Worm (Caenorhabditis elegans): ENCODE data around the gene F46C8.8.
A peak's percentile ranks its signal among the peaks of the same experiment; 100 is the strongest.

F46C8.8 gene

ce11 chrX:7569685-7570518 is 15.7 kb upstream of the F46C8.8 start, which contains the start of gene apy-1:
TSS of gene apy-1 (minus strand) at chrX:7569722.
- TF ChIP-seq tbx-37 (GFP tag; conservative IDR thresholded peaks at IDR 0.05) = peak; percentile 21; the same call in 1 of the 2 replicates
- TF ChIP-seq ceh-36 (tag; optimal IDR thresholded peaks at IDR 0.05) = no peak
- no peak for TF ChIP-seq B0310.2 (tag; optimal IDR thresholded peaks at IDR 0.05)

- TF ChIP-seq B0310.2 (tag; optimal IDR thresholded peaks at IDR 0.05) (no peak), hmbx-1 (tag; optimal IDR thresholded peaks at IDR 0.05) (no peak), tbx-37 (GFP tag; conservative IDR thresholded peaks at IDR 0.05) (no peak), tbx-11 (GFP tag; IDR thresholded peaks at IDR 0.05) (no peak), ceh-13 (GFP tag; optimal IDR thresholded peaks at IDR 0.05) (no peak)
These were observed 14.6 kb upstream of the F46C8.8 start for ce11 chrX:7568684-7569289.

- TF ChIP-seq aly-1 (tag; optimal IDR thresholded peaks at IDR 0.05) = no peak
- TF ChIP-seq ceh-13 (GFP tag; optimal IDR thresholded peaks at IDR 0.05) = no peak
- TF ChIP-seq tbx-37 (GFP tag; conservative IDR thresholded peaks at IDR 0.05) = no peak
These were observed 10.8 kb upstream of the F46C8.8 start, which contains the start of gene vps-52 for ce11 chrX:7565005-7565404. TSS of gene vps-52 (plus strand) at chrX:7565323.

- TF ChIP-seq tra-4 (tag; optimal IDR thresholded peaks at IDR 0.05) = no peak
- TF ChIP-seq hmbx-1 (tag; optimal IDR thresholded peaks at IDR 0.05) = no peak
- TF ChIP-seq hnd-1 (tag; optimal IDR thresholded peaks at IDR 0.05) = no peak
- TF ChIP-seq sea-1 (GFP tag; conservative IDR thresholded peaks at IDR 0.05) = no peak
- no peak for TF ChIP-seq ceh-13 (GFP tag; optimal IDR thresholded peaks at IDR 0.05)
- no peak for TF ChIP-seq F13C5.2 (tag; optimal IDR thresholded peaks at IDR 0.05)
- no peak for TF ChIP-seq hmg-4 (GFP tag; optimal IDR thresholded peaks at IDR 0.05)
- TF ChIP-seq tbx-37 (GFP tag; conservative IDR thresholded peaks at IDR 0.05) = no peak
- no peak for TF ChIP-seq tbx-11 (GFP tag; IDR thresholded peaks at IDR 0.05)
- TF ChIP-seq B0310.2 (tag; optimal IDR thresholded peaks at IDR 0.05) = no peak
- TF ChIP-seq pes-1 (GFP tag; IDR thresholded peaks at IDR 0.05) = no peak
- no peak for TF ChIP-seq ceh-36 (tag; optimal IDR thresholded peaks at IDR 0.05)
- TF ChIP-seq ets-7 (tag; optimal IDR thresholded peaks at IDR 0.05) = no peak
These were observed 9.2 kb upstream of the F46C8.8 start for ce11 chrX:7563425-7563824.

- TF ChIP-seq flt-1 (GFP tag; IDR thresholded peaks at IDR 0.05) (no peak), ceh-36 (tag; optimal IDR thresholded peaks at IDR 0.05) (no peak), ceh-13 (GFP tag; optimal IDR thresholded peaks at IDR 0.05) (no peak), pes-1 (GFP tag; IDR thresholded peaks at IDR 0.05) (no peak), hnd-1 (tag; optimal IDR thresholded peaks at IDR 0.05) (no peak), tbx-11 (GFP tag; IDR thresholded peaks at IDR 0.05) (no peak), aly-1 (tag; optimal IDR thresholded peaks at IDR 0.05) (peak; percentile 73), ets-7 (tag; optimal IDR thresholded peaks at IDR 0.05) (peak; percentile 41), hmbx-1 (tag; optimal IDR thresholded peaks at IDR 0.05) (no peak), tbx-37 (GFP tag; conservative IDR thresholded peaks at IDR 0.05) (no peak), sea-1 (GFP tag; conservative IDR thresholded peaks at IDR 0.05) (no peak), hmg-4 (GFP tag; optimal IDR thresholded peaks at IDR 0.05) (peak; percentile 74), scrt-1 (GFP tag; IDR thresholded peaks at IDR 0.05) (no peak)
These were observed 8.4 kb upstream of the F46C8.8 start, which contains the start of gene sto-1 for ce11 chrX:7562625-7563024. TSS of gene sto-1 (plus strand) at chrX:7562824.

ce11 chrX:7561972-7562371 is 7.7 kb upstream of the F46C8.8 start:
- TF ChIP-seq F13C5.2 (tag; optimal IDR thresholded peaks at IDR 0.05) (no peak), ceh-13 (GFP tag; optimal IDR thresholded peaks at IDR 0.05) (no peak), ets-7 (tag; optimal IDR thresholded peaks at IDR 0.05) (no peak), tra-4 (tag; optimal IDR thresholded peaks at IDR 0.05) (no peak), hnd-1 (tag; optimal IDR thresholded peaks at IDR 0.05) (no peak), hmbx-1 (tag; optimal IDR thresholded peaks at IDR 0.05) (no peak), ceh-36 (tag; optimal IDR thresholded peaks at IDR 0.05) (no peak), B0310.2 (tag; optimal IDR thresholded peaks at IDR 0.05) (no peak), tbx-11 (GFP tag; IDR thresholded peaks at IDR 0.05) (no peak), flt-1 (GFP tag; IDR thresholded peaks at IDR 0.05) (no peak), scrt-1 (GFP tag; IDR thresholded peaks at IDR 0.05) (no peak), pes-1 (GFP tag; IDR thresholded peaks at IDR 0.05) (no peak), aly-1 (tag; optimal IDR thresholded peaks at IDR 0.05) (no peak), hmg-4 (GFP tag; optimal IDR thresholded peaks at IDR 0.05) (no peak)

- TF ChIP-seq tbx-37 (GFP tag; conservative IDR thresholded peaks at IDR 0.05) (no peak), tra-4 (tag; optimal IDR thresholded peaks at IDR 0.05) (no peak)
These were observed 4.8 kb upstream of the F46C8.8 start, which contains the start of the genes PDB1.1 and F08C6.5 for ce11 chrX:7558928-7559455. TSS of gene PDB1.1 (minus strand) at chrX:7559085. TSS of gene F08C6.5 (plus strand) at chrX:7559405.

ce11 chrX:7553331-7553730 is 895 bp downstream of the F46C8.8 start:
- TF ChIP-seq hmbx-1 (tag; optimal IDR thresholded peaks at IDR 0.05) = no peak
- TF ChIP-seq ama-1 (optimal IDR thresholded peaks at IDR 0.05) = no peak
- no peak for TF ChIP-seq tbx-37 (GFP tag; conservative IDR thresholded peaks at IDR 0.05)
- no peak for TF ChIP-seq tra-4 (tag; optimal IDR thresholded peaks at IDR 0.05)
- no peak for TF ChIP-seq sea-1 (GFP tag; conservative IDR thresholded peaks at IDR 0.05)
- TF ChIP-seq tbx-11 (GFP tag; IDR thresholded peaks at IDR 0.05) = no peak
- TF ChIP-seq hmg-4 (GFP tag; optimal IDR thresholded peaks at IDR 0.05) = no peak
- TF ChIP-seq flt-1 (GFP tag; IDR thresholded peaks at IDR 0.05) = no peak
- no peak for TF ChIP-seq B0310.2 (tag; optimal IDR thresholded peaks at IDR 0.05)
- no peak for TF ChIP-seq ets-7 (tag; optimal IDR thresholded peaks at IDR 0.05)
- TF ChIP-seq F13C5.2 (tag; optimal IDR thresholded peaks at IDR 0.05) = no peak
- TF ChIP-seq scrt-1 (GFP tag; IDR thresholded peaks at IDR 0.05) = no peak
- TF ChIP-seq aly-1 (tag; optimal IDR thresholded peaks at IDR 0.05) = no peak
- no peak for TF ChIP-seq pes-1 (GFP tag; IDR thresholded peaks at IDR 0.05)
